Fruit fly (Drosophila melanogaster): Measurements from ENCODE around the gene Cpr65Ax2.

The Cpr65Ax2 gene

dm6 chr3L:6181776-6182175, 31.1 kb upstream of the Cpr65Ax2 start, which contains the start of gene CG10274 (continued):
- TF ChIP-seq ttk (GFP tag; IDR thresholded peaks at IDR 0.05) (peak; percentile 19; the same call in 1 of the 2 replicates), Dfd (GFP tag; optimal IDR thresholded peaks at IDR 0.05) (no peak), ap (GFP tag; IDR thresholded peaks at IDR 0.05) (no peak), pan (optimal IDR thresholded peaks at IDR 0.05) (no peak), pan (GFP tag; optimal IDR thresholded peaks at IDR 0.05 in 1 of 2, IDR thresholded peaks at IDR 0.05 in 1 of 2) (peak in 1 of 2 experiments; percentile 55), repo (GFP tag; optimal IDR thresholded peaks at IDR 0.05) (peak; percentile 40), caup (GFP tag; optimal IDR thresholded peaks at IDR 0.05; ENCODE audit: severe bottlenecking) (no peak), CG34422 (GFP tag; IDR thresholded peaks at IDR 0.05) (peak; percentile 77; the same call in 2 of the 3 replicates), CG17912 (GFP tag; optimal IDR thresholded peaks at IDR 0.05) (no peak), esg (GFP tag; conservative IDR thresholded peaks at IDR 0.05) (peak; percentile 54; the same call in 1 of the 2 replicates), CG10274 (GFP tag; optimal IDR thresholded peaks at IDR 0.05) (peak; percentile 56), tin (GFP tag; optimal IDR thresholded peaks at IDR 0.05) (peak; percentile 79), CG6272 (GFP tag; IDR thresholded peaks at IDR 0.05) (0 out of 2 replicates have a peak, but pooled peaks have one; percentile 47), CG6654 (GFP tag; optimal IDR thresholded peaks at IDR 0.05) (peak; percentile 18), CG11093 (GFP tag; IDR thresholded peaks at IDR 0.05) (no peak), lbe (GFP tag; optimal IDR thresholded peaks at IDR 0.05) (no peak), CG9876 (GFP tag; optimal IDR thresholded peaks at IDR 0.05) (peak; percentile 56), stc (GFP tag; IDR thresholded peaks at IDR 0.05) (no peak), CG11398 (GFP tag; optimal IDR thresholded peaks at IDR 0.05) (no peak), hb (GFP tag; IDR thresholded peaks at IDR 0.05; ENCODE audit: partially characterized antibody) (no peak), Mrtf (GFP tag; IDR thresholded peaks at IDR 0.05) (no peak), CG10543 (GFP tag; optimal IDR thresholded peaks at IDR 0.05) (peak; percentile 72), Nf-YA (GFP tag; IDR thresholded peaks at IDR 0.05) (no peak), chn (GFP tag; optimal IDR thresholded peaks at IDR 0.05) (peak; percentile 72), CG33557 (GFP tag; optimal IDR thresholded peaks at IDR 0.05) (peak; percentile 73), Sin3A (optimal IDR thresholded peaks at IDR 0.05) (peak; percentile 75), pfk (GFP tag; optimal IDR thresholded peaks at IDR 0.05) (no peak), NC2α (GFP tag; optimal IDR thresholded peaks at IDR 0.05) (peak; percentile 35), kni (GFP tag; optimal IDR thresholded peaks at IDR 0.05) (no peak), ara (GFP tag; IDR thresholded peaks at IDR 0.05) (no peak), Bdp1 (GFP tag; optimal IDR thresholded peaks at IDR 0.05) (peak; percentile 69), nerfin-1 (tag; optimal IDR thresholded peaks at IDR 0.05) (peak; percentile 81), luna (GFP tag; optimal IDR thresholded peaks at IDR 0.05) (peak; percentile 65), MESR4 (GFP tag; optimal IDR thresholded peaks at IDR 0.05) (no peak), HmgZ (tag; optimal IDR thresholded peaks at IDR 0.05) (peak; percentile 90), toy (GFP tag; IDR thresholded peaks at IDR 0.05) (no peak), Taf1 (GFP tag; IDR thresholded peaks at IDR 0.05) (no peak), lab (GFP tag; optimal IDR thresholded peaks at IDR 0.05) (no peak), CG3065 (GFP tag; optimal IDR thresholded peaks at IDR 0.05) (no peak), Rx (GFP tag; IDR thresholded peaks at IDR 0.05) (no peak), CG8478 (optimal IDR thresholded peaks at IDR 0.05) (no peak), ind (GFP tag; optimal IDR thresholded peaks at IDR 0.05) (peak; percentile 83), fd64A (GFP tag; optimal IDR thresholded peaks at IDR 0.05) (no peak), Dek (tag; optimal IDR thresholded peaks at IDR 0.05) (no peak), amos (GFP tag; IDR thresholded peaks at IDR 0.05; ENCODE audit: partially characterized antibody) (no peak), CG12104 (GFP tag; optimal IDR thresholded peaks at IDR 0.05) (peak; percentile 51), CG33213 (GFP tag; optimal IDR thresholded peaks at IDR 0.05) (peak; percentile 62), gce (GFP tag; IDR thresholded peaks at IDR 0.05) (no peak), sug (tag; optimal IDR thresholded peaks at IDR 0.05) (peak; percentile 84), CG1603 (tag; optimal IDR thresholded peaks at IDR 0.05) (no peak), zfh2 (GFP tag; optimal IDR thresholded peaks at IDR 0.05) (peak; percentile 80), crol (GFP tag; IDR thresholded peaks at IDR 0.05) (no peak), MBD-R2 (GFP tag; IDR thresholded peaks at IDR 0.05) (peak; percentile 89)
